Fruit fly (Drosophila melanogaster) whole organism, wandering third instar larva: ENCODE data around the gene CG33791.

Source experiments
- Abd-B ChIP-seq: fragments of >200 bp; optimal IDR thresholded peaks from 2 replicates; lab custom pipeline; 2017; ENCODE audit warnings: missing biosample characterization, missing genetic modification characterization
- CG32264 ChIP-seq: fragments of 200-800 bp; sonication (Bioruptor generic); optimal IDR thresholded peaks from 2 replicates; lab custom pipeline; 2016; ENCODE audit warnings: missing biosample characterization, missing genetic modification characterization
- CG9705 ChIP-seq: fragments of 200-800 bp; sonication (Bioruptor generic); optimal IDR thresholded peaks from 2 replicates; lab custom pipeline; 2018; ENCODE audit warnings: missing biosample characterization, mild to moderate bottlenecking, missing genetic modification characterization
- CrebA ChIP-seq: fragments of 200-800 bp; sonication (Bioruptor generic); optimal IDR thresholded peaks from 2 replicates; lab custom pipeline; 2016; ENCODE audit warnings: missing biosample characterization, mild to moderate bottlenecking, missing genetic modification characterization, borderline replicate concordance
- Dfd ChIP-seq: fragments of >200 bp; optimal IDR thresholded peaks from 2 replicates; lab custom pipeline; 2017; ENCODE audit warnings: missing biosample characterization, missing genetic modification characterization
- Dif ChIP-seq: fragments of 200-275, 200-300 bp; sonication (Bioruptor generic); optimal IDR thresholded peaks from 2 replicates; lab custom pipeline; 2018; ENCODE audit warnings: missing biosample characterization, missing genetic modification characterization; ENCODE audit not compliant: partially characterized antibody
- GATAd ChIP-seq: sonication (Bioruptor generic); optimal IDR thresholded peaks from 2 replicates; lab custom pipeline; 2016; ENCODE audit warnings: missing biosample characterization, missing genetic modification characterization
- Hnf4 ChIP-seq: fragments of 200-800 bp; sonication (Bioruptor generic); optimal IDR thresholded peaks from 2 replicates; lab custom pipeline; 2016; ENCODE audit warnings: missing biosample characterization, mild to moderate bottlenecking, missing genetic modification characterization
- Hr78 ChIP-seq: fragments of >200 bp; optimal IDR thresholded peaks from 2 replicates; lab custom pipeline; 2017; ENCODE audit warnings: missing biosample characterization, missing genetic modification characterization
- Jra ChIP-seq: sonication (Bioruptor generic); optimal IDR thresholded peaks from 2 replicates; lab custom pipeline; 2016; ENCODE audit warnings: missing biosample characterization, missing genetic modification characterization
- Mio ChIP-seq: sonication (Bioruptor generic); optimal IDR thresholded peaks from 2 replicates; lab custom pipeline; 2016; ENCODE audit warnings: missing biosample characterization, missing genetic modification characterization
- N ChIP-seq: fragments of >200 bp; optimal IDR thresholded peaks from 2 replicates; lab custom pipeline; 2018; ENCODE audit warnings: missing biosample characterization, missing external identifiers, missing genetic modification characterization
- OdsH ChIP-seq: fragments of 200-800 bp; sonication (Bioruptor generic); optimal IDR thresholded peaks from 2 replicates; lab custom pipeline; 2016; ENCODE audit warnings: missing biosample characterization, mild to moderate bottlenecking, missing genetic modification characterization
- Rel ChIP-seq, 2 experiments: fragments of 200-800 bp; sonication (Bioruptor generic) in 1 of 2; optimal IDR thresholded peaks; 2 replicates in 1 of 2; 3 replicates in 1 of 2; lab custom pipeline; 2016 to 2019; ENCODE audit warnings: mild to moderate bottlenecking in 2 of 2, missing biosample characterization in 2 of 2, missing genetic modification characterization in 2 of 2, moderate library complexity in 1 of 2
- Sp1 ChIP-seq: fragments of 200-800 bp; sonication (Bioruptor generic); optimal IDR thresholded peaks from 3 replicates; lab custom pipeline; 2019; ENCODE audit warnings: missing biosample characterization, mild to moderate bottlenecking, missing genetic modification characterization, moderate library complexity
- Vsx2 ChIP-seq: fragments of 200-300, 225-300 bp; sonication (Bioruptor generic); optimal IDR thresholded peaks from 2 replicates; lab custom pipeline; 2018; ENCODE audit warnings: missing biosample characterization, missing genetic modification characterization; ENCODE audit not compliant: partially characterized antibody
- br ChIP-seq: fragments of 200-800 bp; sonication (Bioruptor generic); optimal IDR thresholded peaks from 2 replicates; lab custom pipeline; 2016; ENCODE audit warnings: missing biosample characterization, missing genetic modification characterization
- brk ChIP-seq: fragments of 200-800 bp; sonication (Bioruptor generic); optimal IDR thresholded peaks from 2 replicates; lab custom pipeline; 2016; ENCODE audit warnings: missing biosample characterization, mild to moderate bottlenecking, missing genetic modification characterization
- dl ChIP-seq, 2 experiments: fragments of 175-275, 200-275 bp in 1 of 2; fragments of 200-275 bp in 1 of 2; sonication (Bioruptor generic); optimal IDR thresholded peaks; lab custom pipeline; 2018; ENCODE audit warnings: mild to moderate bottlenecking in 2 of 2, missing biosample characterization in 2 of 2, missing genetic modification characterization in 2 of 2, moderate library complexity in 2 of 2; ENCODE audit not compliant: partially characterized antibody in 2 of 2, insufficient read depth in 1 of 2
- dmrt93B ChIP-seq: fragments of 200-800 bp; sonication (Bioruptor generic); optimal IDR thresholded peaks from 2 replicates; lab custom pipeline; 2018; ENCODE audit warnings: missing biosample characterization, mild to moderate bottlenecking, missing genetic modification characterization
- ey ChIP-seq: fragments of 200-800 bp; sonication (Bioruptor generic); optimal IDR thresholded peaks from 2 replicates; lab custom pipeline; 2016; ENCODE audit warnings: missing biosample characterization, missing genetic modification characterization
- foxo ChIP-seq, 2 experiments: fragments of 200-800 bp; sonication (Bioruptor generic); optimal IDR thresholded peaks; 2 replicates in 1 of 2; 3 replicates in 1 of 2; lab custom pipeline; 2016 to 2017; ENCODE audit warnings: missing biosample characterization in 2 of 2, missing genetic modification characterization in 2 of 2
- fru ChIP-seq: fragments of 200-800 bp; sonication (Bioruptor generic); optimal IDR thresholded peaks from 3 replicates; lab custom pipeline; 2016; ENCODE audit warnings: missing biosample characterization, mild to moderate bottlenecking, missing genetic modification characterization
- h ChIP-seq: fragments of 200-800 bp; sonication (Bioruptor generic); optimal IDR thresholded peaks from 3 replicates; lab custom pipeline; 2016; ENCODE audit warnings: missing biosample characterization, mild to moderate bottlenecking, missing genetic modification characterization
- lola ChIP-seq: fragments of >200 bp; optimal IDR thresholded peaks from 2 replicates; lab custom pipeline; 2017; ENCODE audit warnings: missing biosample characterization, missing genetic modification characterization
- pan ChIP-seq: fragments of >200 bp; optimal IDR thresholded peaks from 2 replicates; lab custom pipeline; 2017
- psq ChIP-seq: fragments of 200-800 bp; sonication (Bioruptor generic); optimal IDR thresholded peaks from 3 replicates; lab custom pipeline; 2017; ENCODE audit warnings: missing biosample characterization, mild to moderate bottlenecking, missing genetic modification characterization, moderate library complexity
- rgr ChIP-seq: fragments of 200-800 bp; sonication (Bioruptor generic); optimal IDR thresholded peaks from 3 replicates; lab custom pipeline; 2016; ENCODE audit warnings: missing biosample characterization, mild to moderate bottlenecking, missing genetic modification characterization
- sage ChIP-seq: fragments of 200-800 bp; sonication (Bioruptor generic); optimal IDR thresholded peaks from 2 replicates; lab custom pipeline; 2016; ENCODE audit warnings: missing biosample characterization, mild to moderate bottlenecking, missing genetic modification characterization
- sv ChIP-seq: fragments of 200-800 bp; sonication (Bioruptor generic); optimal IDR thresholded peaks from 3 replicates; lab custom pipeline; 2016; ENCODE audit warnings: missing biosample characterization, missing genetic modification characterization
- tai ChIP-seq: sonication (Bioruptor generic); optimal IDR thresholded peaks from 2 replicates; lab custom pipeline; 2016; ENCODE audit warnings: missing biosample characterization, missing genetic modification characterization
- usp ChIP-seq: fragments of >200 bp; optimal IDR thresholded peaks from 2 replicates; lab custom pipeline; 2017; ENCODE audit warnings: missing biosample characterization, missing genetic modification characterization

CG33791 gene

dm6 chr3L:1592822-1593452 is 9.8 kb upstream of the CG33791 start:
- TF ChIP-seq Vsx2 (GFP tag; lab: Kevin White, UChicago) (peak; percentile 59), CG32264 (no peak), Hnf4 (GFP tag; lab: Kevin White, UChicago) (no peak), ey (GFP tag; lab: Kevin White, UChicago) (no peak), usp (GFP tag; lab: Kevin White, UChicago) (no peak), Dif (GFP tag; lab: Kevin White, UChicago) (peak; percentile 24), psq (GFP tag; lab: Kevin White, UChicago) (peak; percentile 80), h (GFP tag; lab: Kevin White, UChicago) (no peak), Hr78 (GFP tag; lab: Kevin White, UChicago) (no peak), Sp1 (no peak), Abd-B (GFP tag; lab: Kevin White, UChicago) (no peak), OdsH (GFP tag; lab: Kevin White, UChicago) (no peak), Dfd (no peak), brk (GFP tag; lab: Kevin White, UChicago) (no peak), rgr (GFP tag; lab: Kevin White, UChicago) (no peak), fru (GFP tag; lab: Kevin White, UChicago) (no peak), tai (GFP tag; lab: Kevin White, UChicago) (no peak)

dm6 chr3L:1602064-1602832 is 506 bp upstream of the CG33791 start, which contains the start of gene CG12104:
CG12104 (minus strand) TSS chr3L:1602674.
- TF ChIP-seq Hr78 (GFP tag; lab: Kevin White, UChicago) = no peak
- no peak for TF ChIP-seq pan (lab: Kevin White, UChicago)
- TF ChIP-seq foxo (GFP tag; optimal IDR thresholded peaks at IDR 0.05; lab: Kevin White, UChicago) = peak in 1 of 2 experiments; percentile 11
- peak; percentile 22 for TF ChIP-seq h (GFP tag; lab: Kevin White, UChicago)
- no peak for TF ChIP-seq sage (GFP tag; lab: Kevin White, UChicago)
- no peak for TF ChIP-seq Rel (GFP tag; optimal IDR thresholded peaks at IDR 0.05; lab: Kevin White, UChicago)
- TF ChIP-seq Rel (tag; optimal IDR thresholded peaks at IDR 0.05; lab: Kevin White, UChicago) = peak; percentile 1
- no peak for TF ChIP-seq br (GFP tag; lab: Kevin White, UChicago)

dm6 chr3L:1609611-1610010 is 6.9 kb downstream of the CG33791 start:
- no peak for TF ChIP-seq OdsH (GFP tag; lab: Kevin White, UChicago)
- no peak for TF ChIP-seq Abd-B (GFP tag; lab: Kevin White, UChicago)
- no peak for TF ChIP-seq dl (GFP tag; optimal IDR thresholded peaks at IDR 0.05; lab: Kevin White, UChicago; ENCODE audit: insufficient read depth in 1 of 2, partially characterized antibody in 2 of 2)
- TF ChIP-seq ey (GFP tag; lab: Kevin White, UChicago) = no peak
- no peak for TF ChIP-seq dmrt93B
- no peak for TF ChIP-seq Dfd
- TF ChIP-seq Vsx2 (GFP tag; lab: Kevin White, UChicago) = no peak
- no peak for TF ChIP-seq CrebA (GFP tag; lab: Kevin White, UChicago)
- TF ChIP-seq Sp1 = no peak
- no peak for TF ChIP-seq pan (lab: Kevin White, UChicago)
- no peak for TF ChIP-seq Dif (GFP tag; lab: Kevin White, UChicago)
- TF ChIP-seq CG9705 = no peak
- TF ChIP-seq brk (GFP tag; lab: Kevin White, UChicago) = no peak
- TF ChIP-seq GATAd (GFP tag; lab: Kevin White, UChicago) = no peak

- TF ChIP-seq sv (no peak), foxo (GFP tag; optimal IDR thresholded peaks at IDR 0.05; lab: Kevin White, UChicago) (no peak), br (GFP tag; lab: Kevin White, UChicago) (no peak), N (no peak), brk (GFP tag; lab: Kevin White, UChicago) (no peak), Abd-B (GFP tag; lab: Kevin White, UChicago) (no peak), CG32264 (no peak), fru (GFP tag; lab: Kevin White, UChicago) (no peak), sage (GFP tag; lab: Kevin White, UChicago) (no peak), tai (GFP tag; lab: Kevin White, UChicago) (no peak), CG9705 (no peak), OdsH (GFP tag; lab: Kevin White, UChicago) (no peak), lola (GFP tag; lab: Kevin White, UChicago) (no peak), Rel (GFP tag; optimal IDR thresholded peaks at IDR 0.05; lab: Kevin White, UChicago) (no peak), Rel (tag; optimal IDR thresholded peaks at IDR 0.05; lab: Kevin White, UChicago) (no peak), Hnf4 (GFP tag; lab: Kevin White, UChicago) (no peak), Mio (GFP tag; lab: Kevin White, UChicago) (no peak), Jra (GFP tag; lab: Kevin White, UChicago) (no peak)
Measured at dm6 chr3L:1614465-1615084, 11.8 kb downstream of the CG33791 start.
